Worm (Caenorhabditis elegans) whole organism, L4 larva: ENCODE results near the gene tag-275.
A peak's percentile ranks its signal among the peaks of the same experiment; 100 is the strongest.

Source experiments
- F10B5.3 ChIP-seq: sonication (generic microtip); optimal IDR thresholded peaks from 2 replicates; lab custom pipeline; 2016; ENCODE audit warnings: mild to moderate bottlenecking, missing genetic modification characterization, missing compliant biosample characterization
- R02D3.7 ChIP-seq: fragments of 150-350 bp; sonication (generic microtip); optimal IDR thresholded peaks from 3 replicates; lab custom pipeline; 2014; ENCODE audit warnings: missing biosample characterization, missing genetic modification characterization
- aha-1 ChIP-seq: fragments of 150-350 bp; peaks from one replicate; lab custom pipeline; 2014; ENCODE audit warnings: missing biosample characterization, missing genetic modification characterization
- aly-2 ChIP-seq: sonication (generic microtip); optimal IDR thresholded peaks from 2 replicates; lab custom pipeline; 2018; ENCODE audit warnings: missing biosample characterization, missing genetic modification characterization
- ceh-32 ChIP-seq: sonication (generic microtip); optimal IDR thresholded peaks from 2 replicates; lab custom pipeline; 2016; ENCODE audit warnings: mild to moderate bottlenecking, missing genetic modification characterization, missing compliant biosample characterization; ENCODE audit not compliant: poor library complexity
- daf-12 ChIP-seq: fragments of 150-350 bp; optimal IDR thresholded peaks from 2 replicates; lab custom pipeline; 2014; ENCODE audit warnings: missing biosample characterization, missing genetic modification reagents, missing genetic modification characterization
- daf-16 ChIP-seq, 3 experiments: sonication (generic microtip); optimal IDR thresholded peaks; 2 replicates each; lab custom pipeline; 2016 to 2017; ENCODE audit warnings: missing genetic modification characterization in 3 of 3, missing genetic modification reagents in 3 of 3, mild to moderate bottlenecking in 2 of 3, missing compliant biosample characterization in 2 of 3, missing biosample characterization in 1 of 3, moderate library complexity in 1 of 3
- egl-43 ChIP-seq: fragments of 200-800 bp; sonication (Bioruptor generic); IDR thresholded peaks from 2 replicates; pipeline ENCODE4 v1.3.6; 2022; ENCODE audit warnings: missing genetic modification reagents, missing genetic modification characterization, missing compliant biosample characterization
- fos-1 ChIP-seq: fragments of 150-350 bp; optimal IDR thresholded peaks from 2 replicates; lab custom pipeline; 2014; ENCODE audit warnings: missing biosample characterization, missing genetic modification characterization
- hlh-11 ChIP-seq: fragments of 200-800 bp; sonication (Bioruptor generic); optimal IDR thresholded peaks from 2 replicates; lab custom pipeline; 2018; ENCODE audit warnings: mild to moderate bottlenecking, missing genetic modification characterization, missing compliant biosample characterization
- hlh-30 ChIP-seq: sonication (generic microtip); optimal IDR thresholded peaks from 2 replicates; lab custom pipeline; 2017; ENCODE audit warnings: antibody characterized with exemption, mild to moderate bottlenecking, missing genetic modification characterization, missing compliant biosample characterization; ENCODE audit not compliant: insufficient read depth
- hmg-1.1 ChIP-seq: fragments of 200-800 bp; sonication (Bioruptor generic); IDR thresholded peaks from 2 replicates; pipeline ENCODE4 v1.3.6; 2022; ENCODE audit warnings: missing genetic modification reagents, missing genetic modification characterization, missing compliant biosample characterization
- lin-15B ChIP-seq: fragments of 150-350 bp; sonication (generic microtip); optimal IDR thresholded peaks from 3 replicates; lab custom pipeline; 2014; ENCODE audit warnings: missing biosample characterization, missing genetic modification characterization
- lin-29 ChIP-seq: fragments of 200-800 bp; sonication (Bioruptor generic); IDR thresholded peaks from 2 replicates; pipeline ENCODE4 v1.3.6; 2022; ENCODE audit warnings: missing genetic modification reagents, missing genetic modification characterization, missing compliant biosample characterization
- madf-5 ChIP-seq, 2 experiments: fragments of 200-800 bp; sonication (Bioruptor generic); IDR thresholded peaks; 2 replicates each; pipeline ENCODE4 v1.3.6; 2022; ENCODE audit warnings: missing compliant biosample characterization in 2 of 2, missing genetic modification characterization in 2 of 2
- madf-9 ChIP-seq: fragments of 200-800 bp; sonication (Bioruptor generic); conservative IDR thresholded peaks from 2 replicates; pipeline ENCODE4 v1.3.6; 2022; ENCODE audit warnings: missing genetic modification reagents, missing genetic modification characterization, missing compliant biosample characterization
- mdl-1 ChIP-seq, 2 experiments: fragments of 150-350 bp in 1 of 2; sonication (generic microtip) in 1 of 2; optimal IDR thresholded peaks; 2 replicates each; lab custom pipeline; 2014 to 2017; ENCODE audit warnings: missing biosample characterization in 2 of 2, missing genetic modification characterization in 2 of 2
- mep-1 ChIP-seq: fragments of 150-350 bp; sonication (generic microtip); optimal IDR thresholded peaks from 3 replicates; lab custom pipeline; 2014; ENCODE audit warnings: missing biosample characterization, missing genetic modification characterization
- mes-2 ChIP-seq: sonication (generic microtip); optimal IDR thresholded peaks from 2 replicates; lab custom pipeline; 2016; ENCODE audit warnings: missing genotype, mild to moderate bottlenecking, missing genetic modification characterization, missing compliant biosample characterization; ENCODE audit not compliant: poor library complexity, severe bottlenecking
- nhr-10 ChIP-seq: fragments of 150-350 bp; optimal IDR thresholded peaks from 2 replicates; lab custom pipeline; 2014; ENCODE audit warnings: missing biosample characterization, missing genetic modification characterization
- nhr-237 ChIP-seq: sonication (generic microtip); optimal IDR thresholded peaks from 2 replicates; lab custom pipeline; 2017; ENCODE audit warnings: missing biosample characterization, missing genetic modification characterization
- nhr-25 ChIP-seq: sonication (generic microtip); optimal IDR thresholded peaks from 2 replicates; lab custom pipeline; 2017; ENCODE audit warnings: missing genetic modification characterization, mild to moderate bottlenecking, missing compliant biosample characterization, antibody characterized with exemption, moderate library complexity, borderline replicate concordance; ENCODE audit not compliant: insufficient read depth
- nhr-28 ChIP-seq: fragments of 150-350 bp; optimal IDR thresholded peaks from 2 replicates; lab custom pipeline; 2014; ENCODE audit warnings: missing biosample characterization, missing genetic modification characterization
- nhr-42 ChIP-seq: fragments of 200-800 bp; sonication (Bioruptor generic); IDR thresholded peaks from 2 replicates; pipeline ENCODE4 v1.3.6; 2022; ENCODE audit warnings: missing genetic modification characterization, missing compliant biosample characterization
- nhr-48 ChIP-seq: sonication (generic microtip); optimal IDR thresholded peaks from 2 replicates; lab custom pipeline; 2016; ENCODE audit warnings: mild to moderate bottlenecking, missing genetic modification characterization, missing compliant biosample characterization
- nhr-6 ChIP-seq: fragments of 150-350 bp; optimal IDR thresholded peaks from 2 replicates; lab custom pipeline; 2014; ENCODE audit warnings: missing biosample characterization, missing genetic modification characterization
- nhr-77 ChIP-seq: fragments of 150-350 bp; optimal IDR thresholded peaks from 2 replicates; lab custom pipeline; 2014; ENCODE audit warnings: missing biosample characterization, missing genetic modification characterization
- pha-4 ChIP-seq, 2 experiments: fragments of 150-350 bp in 1 of 2; fragments of 200-800 bp in 1 of 2; sonication (Bioruptor generic) in 1 of 2; IDR thresholded peaks in 1 of 2; optimal IDR thresholded peaks in 1 of 2; 2 replicates each; pipeline versions ENCODE4 v1.3.6 to Lab custom; 2014 to 2022; ENCODE audit warnings: missing genetic modification characterization in 2 of 2, missing genetic modification reagents in 2 of 2, missing biosample characterization in 1 of 2, missing compliant biosample characterization in 1 of 2
- php-3 ChIP-seq: fragments of 200-800 bp; sonication (Bioruptor generic); IDR thresholded peaks from 2 replicates; pipeline ENCODE4 v1.3.6; 2022; ENCODE audit warnings: missing genetic modification reagents, missing genetic modification characterization, missing compliant biosample characterization
- rbr-2 ChIP-seq: sonication (generic microtip); optimal IDR thresholded peaks from 2 replicates; lab custom pipeline; 2016; ENCODE audit warnings: missing genotype, missing genetic modification characterization, missing compliant biosample characterization
- saeg-2 ChIP-seq: fragments of 200-800 bp; sonication (Bioruptor generic); IDR thresholded peaks from 2 replicates; pipeline ENCODE4 v1.3.6; 2022; ENCODE audit warnings: missing genetic modification reagents, missing genetic modification characterization, missing compliant biosample characterization
- set-16 ChIP-seq: fragments of 200-800 bp; sonication (Bioruptor generic); IDR thresholded peaks from 2 replicates; pipeline ENCODE4 v1.3.6; 2022; ENCODE audit warnings: missing genetic modification reagents, missing genetic modification characterization, missing compliant biosample characterization
- spr-1 ChIP-seq: sonication (generic microtip); optimal IDR thresholded peaks from 2 replicates; lab custom pipeline; 2016; ENCODE audit warnings: mild to moderate bottlenecking, missing genetic modification characterization, missing compliant biosample characterization
- spr-3 ChIP-seq: fragments of 200-800 bp; sonication (Bioruptor generic); optimal IDR thresholded peaks from 2 replicates; lab custom pipeline; 2018; ENCODE audit warnings: mild to moderate bottlenecking, missing genetic modification characterization, missing compliant biosample characterization
- tra-1 ChIP-seq: fragments of 200-800 bp; sonication (Bioruptor generic); IDR thresholded peaks from 2 replicates; pipeline ENCODE4 v1.3.6; 2022; ENCODE audit warnings: missing genetic modification reagents, missing genetic modification characterization, missing compliant biosample characterization
- unc-62 ChIP-seq, 3 experiments: fragments of 150-350 bp in 1 of 3; sonication (generic microtip); optimal IDR thresholded peaks in 2 of 3; peaks in 1 of 3; 1 replicate in 1 of 3; 2 replicates in 2 of 3; lab custom pipeline; 2014 to 2017; ENCODE audit warnings: missing biosample characterization in 3 of 3, missing genetic modification characterization in 3 of 3, missing genetic modification reagents in 3 of 3, missing genotype in 1 of 3
- vab-7 ChIP-seq: fragments of 200-800 bp; sonication (Bioruptor generic); IDR thresholded peaks from 2 replicates; pipeline ENCODE4 v1.3.6; 2022; ENCODE audit warnings: missing genetic modification reagents, missing genetic modification characterization, missing compliant biosample characterization
- zip-2 ChIP-seq: fragments of 150-350 bp; optimal IDR thresholded peaks from 2 replicates; lab custom pipeline; 2014; ENCODE audit warnings: missing biosample characterization, missing genetic modification characterization
- ztf-11 ChIP-seq: fragments of 150-350 bp; optimal IDR thresholded peaks from 2 replicates; lab custom pipeline; 2014; ENCODE audit warnings: missing biosample characterization, missing genetic modification characterization
- ztf-7 ChIP-seq: fragments of 150-350 bp; optimal IDR thresholded peaks from 2 replicates; lab custom pipeline; 2014; ENCODE audit warnings: missing biosample characterization, missing genetic modification characterization

tag-275 gene

ce11 chrX:6150949-6151519 is 685 bp upstream of the tag-275 start:
- TF ChIP-seq ztf-11 (tag; lab: Kevin White, UChicago) = no peak
- TF ChIP-seq zip-2 (tag; lab: Kevin White, UChicago) = no peak
- no peak for TF ChIP-seq spr-3
- TF ChIP-seq unc-62 (GFP tag; optimal IDR thresholded peaks at IDR 0.05 in 1 of 2; lab: Kevin White, UChicago) = peak in 1 of 2 experiments; percentile 60
- no peak for TF ChIP-seq unc-62 (tag; optimal IDR thresholded peaks at IDR 0.05; lab: Kevin White, UChicago)
- TF ChIP-seq daf-16 (GFP tag; optimal IDR thresholded peaks at IDR 0.05; lab: Kevin White, UChicago) = peak in 1 of 2 experiments; percentile 41
- no peak for TF ChIP-seq daf-16 (tag; optimal IDR thresholded peaks at IDR 0.05; lab: Kevin White, UChicago)
- no peak for TF ChIP-seq nhr-6 (tag; lab: Kevin White, UChicago)
- no peak for TF ChIP-seq hlh-30 (tag; lab: Kevin White, UChicago)
- TF ChIP-seq hlh-11 = peak; percentile 37
- no peak for TF ChIP-seq R02D3.7 (tag; lab: Kevin White, UChicago)
- no peak for TF ChIP-seq saeg-2 (GFP tag; lab: Robert Waterston, UW)

ce11 chrX:6145921-6146320 is 4.4 kb downstream of the tag-275 start:
- TF ChIP-seq madf-5 (GFP tag; IDR thresholded peaks at IDR 0.05; lab: Robert Waterston, UW) (no peak), unc-62 (GFP tag; optimal IDR thresholded peaks at IDR 0.05 in 1 of 2; lab: Kevin White, UChicago) (peak in 1 of 2 experiments; percentile 61), unc-62 (tag; optimal IDR thresholded peaks at IDR 0.05; lab: Kevin White, UChicago) (no peak)

ce11 chrX:6138243-6138642 is 12.1 kb downstream of the tag-275 start, which contains the start of gene Y72A10A.1:
Gene Y72A10A.1, minus strand, starts transcription at chrX:6138343.
- no peak for TF ChIP-seq nhr-6 (tag; lab: Kevin White, UChicago)
- TF ChIP-seq nhr-25 = no peak
- peak; percentile 45 for TF ChIP-seq aha-1 (tag; lab: Kevin White, UChicago)
- no peak for TF ChIP-seq nhr-42 (GFP tag; lab: Robert Waterston, UW)
- no peak for TF ChIP-seq spr-1 (tag; lab: Kevin White, UChicago)
- no peak for TF ChIP-seq daf-12 (tag; lab: Kevin White, UChicago)
- peak in 1 of 2 experiments; percentile 43 for TF ChIP-seq unc-62 (GFP tag; optimal IDR thresholded peaks at IDR 0.05 in 1 of 2; lab: Kevin White, UChicago)
- TF ChIP-seq unc-62 (tag; optimal IDR thresholded peaks at IDR 0.05; lab: Kevin White, UChicago) = no peak
- TF ChIP-seq nhr-48 (tag; lab: Kevin White, UChicago) = no peak
- no peak for TF ChIP-seq lin-29
- no peak for TF ChIP-seq egl-43 (GFP tag; lab: Robert Waterston, UW)
- TF ChIP-seq aly-2 = no peak
- TF ChIP-seq, all 104 proteins: peak for 2

- peak; percentile 31; the same call in 1 of the 2 replicates for TF ChIP-seq hmg-1.1 (GFP tag; lab: Robert Waterston, UW)
- TF ChIP-seq mep-1 = peak; percentile 16
- no peak for TF ChIP-seq lin-15B
- peak; percentile 15; the same call in 1 of the 2 replicates for TF ChIP-seq pha-4 (GFP tag; IDR thresholded peaks at IDR 0.05; lab: Robert Waterston, UW)
- TF ChIP-seq pha-4 (tag; optimal IDR thresholded peaks at IDR 0.05; lab: Kevin White, UChicago) = no peak
- TF ChIP-seq set-16 (GFP tag; lab: Robert Waterston, UW) = peak; percentile 83
- peak in 1 of 2 experiments; percentile 49 for TF ChIP-seq unc-62 (GFP tag; optimal IDR thresholded peaks at IDR 0.05 in 1 of 2; lab: Kevin White, UChicago)
- TF ChIP-seq unc-62 (tag; optimal IDR thresholded peaks at IDR 0.05; lab: Kevin White, UChicago) = no peak
- TF ChIP-seq hlh-11 = peak; percentile 15
- peak; percentile 56 for TF ChIP-seq rbr-2 (tag; lab: Kevin White, UChicago)
- TF ChIP-seq F10B5.3 (tag; lab: Kevin White, UChicago) = no peak
Measured at ce11 chrX:6134423-6134822, 15.9 kb downstream of the tag-275 start.

- peak; percentile 79 for TF ChIP-seq nhr-28 (tag; lab: Kevin White, UChicago)
- TF ChIP-seq mes-2 = peak; percentile 32
- peak; percentile 53; the same call in 1 of the 2 replicates for TF ChIP-seq php-3 (GFP tag; lab: Robert Waterston, UW)
- no peak for TF ChIP-seq nhr-237
- no peak for TF ChIP-seq madf-9 (GFP tag; lab: Robert Waterston, UW)
- peak; percentile 15 for TF ChIP-seq nhr-48 (tag; lab: Kevin White, UChicago)
- no peak for TF ChIP-seq ceh-32 (tag; lab: Kevin White, UChicago)
- TF ChIP-seq mdl-1 (tag; optimal IDR thresholded peaks at IDR 0.05; lab: Kevin White, UChicago) = peak in 1 of 2 experiments; percentile 26
- peak; percentile 34 for TF ChIP-seq nhr-77 (tag; lab: Kevin White, UChicago)
- TF ChIP-seq nhr-10 (tag; lab: Kevin White, UChicago) = no peak
- peak; percentile 77 for TF ChIP-seq hlh-11
- TF ChIP-seq ztf-7 (tag; lab: Kevin White, UChicago) = no peak
- TF ChIP-seq tra-1 (GFP tag; lab: Robert Waterston, UW) = no peak
- peak; percentile 51 for TF ChIP-seq aha-1 (tag; lab: Kevin White, UChicago)
- TF ChIP-seq vab-7 = no peak
- TF ChIP-seq mep-1 = peak; percentile 22
- no peak for TF ChIP-seq daf-16 (GFP tag; optimal IDR thresholded peaks at IDR 0.05; lab: Kevin White, UChicago)
- TF ChIP-seq daf-16 (tag; optimal IDR thresholded peaks at IDR 0.05; lab: Kevin White, UChicago) = peak; percentile 77
- TF ChIP-seq fos-1 = no peak
Measured at ce11 chrX:6129277-6129676, 21.1 kb downstream of the tag-275 start.
